Worm (Caenorhabditis elegans) whole organism, late embryonic: Measurements from ENCODE around the gene nlf-1.

ENCODE experiments used
- C38D4.7 ChIP-seq: fragments of 200-800 bp; sonication (Bioruptor generic); optimal IDR thresholded peaks from 2 replicates; lab custom pipeline; 2018; ENCODE audit warnings: mild to moderate bottlenecking, missing genetic modification characterization, moderate library complexity, missing compliant biosample characterization
- K02D7.2 ChIP-seq: sonication (generic microtip); optimal IDR thresholded peaks from 2 replicates; lab custom pipeline; 2017; ENCODE audit warnings: mild to moderate bottlenecking, missing genetic modification characterization, missing compliant biosample characterization
- K09A11.1 ChIP-seq: sonication (generic microtip); optimal IDR thresholded peaks from 2 replicates; lab custom pipeline; 2017; ENCODE audit warnings: antibody characterized with exemption, mild to moderate bottlenecking, missing genetic modification characterization, missing compliant biosample characterization; ENCODE audit not compliant: insufficient read depth
- Y22D7AL.16 ChIP-seq: sonication (generic microtip); optimal IDR thresholded peaks from 2 replicates; lab custom pipeline; 2016; ENCODE audit warnings: missing genetic modification characterization, missing compliant biosample characterization
- ahr-1 ChIP-seq: sonication (generic microtip); optimal IDR thresholded peaks from 2 replicates; lab custom pipeline; 2016; ENCODE audit warnings: missing genetic modification characterization, missing compliant biosample characterization
- ama-1 ChIP-seq: fragments of 150-350 bp; optimal IDR thresholded peaks from 2 replicates; lab custom pipeline; 2014
- ceh-14 ChIP-seq: sonication (generic microtip); optimal IDR thresholded peaks from 2 replicates; lab custom pipeline; 2016; ENCODE audit warnings: missing genotype, missing genetic modification characterization, missing compliant biosample characterization
- ceh-2 ChIP-seq: sonication (generic microtip); optimal IDR thresholded peaks from 2 replicates; lab custom pipeline; 2016; ENCODE audit warnings: missing genotype, missing genetic modification characterization, missing compliant biosample characterization
- ceh-34 ChIP-seq: sonication (generic microtip); optimal IDR thresholded peaks from 2 replicates; lab custom pipeline; 2016; ENCODE audit warnings: mild to moderate bottlenecking, missing genetic modification characterization, missing compliant biosample characterization
- ceh-9 ChIP-seq: sonication (generic microtip); optimal IDR thresholded peaks from 2 replicates; lab custom pipeline; 2016; ENCODE audit warnings: mild to moderate bottlenecking, missing genetic modification characterization, inconsistent platforms, missing compliant biosample characterization
- che-1 ChIP-seq: sonication (generic microtip); optimal IDR thresholded peaks from 2 replicates; lab custom pipeline; 2016; ENCODE audit warnings: mild to moderate bottlenecking, missing genetic modification characterization, missing compliant biosample characterization
- dmd-4 ChIP-seq: sonication (generic microtip); optimal IDR thresholded peaks from 2 replicates; lab custom pipeline; 2016; ENCODE audit warnings: borderline replicate concordance, missing genetic modification characterization, missing compliant biosample characterization
- dve-1 ChIP-seq: sonication (generic microtip); optimal IDR thresholded peaks from 2 replicates; lab custom pipeline; 2017; ENCODE audit warnings: antibody characterized with exemption, mild to moderate bottlenecking, missing genetic modification characterization, missing compliant biosample characterization
- elt-4 ChIP-seq: sonication (generic microtip); optimal IDR thresholded peaks from 2 replicates; lab custom pipeline; 2016; ENCODE audit warnings: missing genetic modification characterization, missing compliant biosample characterization
- eyg-1 ChIP-seq: sonication (generic microtip); optimal IDR thresholded peaks from 2 replicates; lab custom pipeline; 2016; ENCODE audit warnings: missing genotype, missing genetic modification characterization, missing compliant biosample characterization
- fax-1 ChIP-seq: sonication (generic microtip); optimal IDR thresholded peaks from 2 replicates; lab custom pipeline; 2016; ENCODE audit warnings: missing genotype, missing genetic modification characterization, missing compliant biosample characterization
- gmeb-2 ChIP-seq: sonication (generic microtip); optimal IDR thresholded peaks from 2 replicates; lab custom pipeline; 2016; ENCODE audit warnings: missing genetic modification characterization, inconsistent platforms, missing compliant biosample characterization
- hlh-13 ChIP-seq: fragments of 200-800 bp; sonication (Bioruptor generic); optimal IDR thresholded peaks from 2 replicates; lab custom pipeline; 2018; ENCODE audit warnings: mild to moderate bottlenecking, missing genetic modification characterization, missing compliant biosample characterization
- hlh-6 ChIP-seq: sonication (generic microtip); optimal IDR thresholded peaks from 2 replicates; lab custom pipeline; 2016; ENCODE audit warnings: missing genotype, missing genetic modification characterization, missing compliant biosample characterization
- lim-6 ChIP-seq: sonication (generic microtip); optimal IDR thresholded peaks from 2 replicates; lab custom pipeline; 2016; ENCODE audit warnings: missing genetic modification characterization, missing compliant biosample characterization
- lin-11 ChIP-seq: fragments of 200-800 bp; sonication (Bioruptor generic); optimal IDR thresholded peaks from 2 replicates; lab custom pipeline; 2018; ENCODE audit warnings: mild to moderate bottlenecking, missing genetic modification characterization, missing compliant biosample characterization
- mec-3 ChIP-seq: sonication (generic microtip); optimal IDR thresholded peaks from 2 replicates; lab custom pipeline; 2016; ENCODE audit warnings: borderline replicate concordance, missing genetic modification characterization, missing compliant biosample characterization
- nhr-11 ChIP-seq: fragments of 150-350 bp; optimal IDR thresholded peaks from 2 replicates; lab custom pipeline; 2014; ENCODE audit warnings: missing biosample characterization, missing genetic modification characterization
- nhr-232 ChIP-seq: sonication (generic microtip); optimal IDR thresholded peaks from 2 replicates; lab custom pipeline; 2016; ENCODE audit warnings: missing genetic modification characterization, missing compliant biosample characterization
- npax-4 ChIP-seq: sonication (generic microtip); optimal IDR thresholded peaks from 2 replicates; lab custom pipeline; 2016; ENCODE audit warnings: missing genetic modification characterization, missing compliant biosample characterization
- pag-3 ChIP-seq: sonication (generic microtip); optimal IDR thresholded peaks from 2 replicates; lab custom pipeline; 2016; ENCODE audit warnings: missing compliant biosample characterization, missing genetic modification characterization, borderline replicate concordance
- pat-9 ChIP-seq: fragments of 200-800 bp; sonication (Bioruptor generic); optimal IDR thresholded peaks from 2 replicates; lab custom pipeline; 2018; ENCODE audit warnings: mild to moderate bottlenecking, missing genetic modification characterization, moderate library complexity, missing compliant biosample characterization
- pha-2 ChIP-seq: sonication (generic microtip); optimal IDR thresholded peaks from 2 replicates; lab custom pipeline; 2017; ENCODE audit warnings: mild to moderate bottlenecking, missing genetic modification characterization, missing compliant biosample characterization
- pros-1 ChIP-seq: fragments of 150-350 bp; optimal IDR thresholded peaks from 2 replicates; lab custom pipeline; 2014; ENCODE audit warnings: missing biosample characterization, missing genetic modification reagents, missing genetic modification characterization
- ref-2 ChIP-seq: sonication (generic microtip); optimal IDR thresholded peaks from 2 replicates; lab custom pipeline; 2016; ENCODE audit warnings: missing genetic modification characterization, missing compliant biosample characterization
- rnt-1 ChIP-seq: sonication (generic microtip); optimal IDR thresholded peaks from 2 replicates; lab custom pipeline; 2016; ENCODE audit warnings: missing genetic modification characterization, missing compliant biosample characterization
- sdc-2 ChIP-seq: sonication (generic microtip); optimal IDR thresholded peaks from 2 replicates; lab custom pipeline; 2016; ENCODE audit warnings: missing genotype, missing genetic modification characterization, missing compliant biosample characterization
- sox-4 ChIP-seq: sonication (generic microtip); optimal IDR thresholded peaks from 2 replicates; lab custom pipeline; 2017; ENCODE audit warnings: mild to moderate bottlenecking, missing genetic modification characterization, inconsistent platforms, missing compliant biosample characterization
- tbx-2 ChIP-seq: sonication (generic microtip); optimal IDR thresholded peaks from 2 replicates; lab custom pipeline; 2016; ENCODE audit warnings: missing genetic modification characterization, missing compliant biosample characterization
- ttx-3 ChIP-seq: sonication (generic microtip); optimal IDR thresholded peaks from 2 replicates; lab custom pipeline; 2016; ENCODE audit warnings: missing genetic modification reagents, missing genetic modification characterization, missing compliant biosample characterization
- unc-55 ChIP-seq: sonication (generic microtip); optimal IDR thresholded peaks from 2 replicates; lab custom pipeline; 2017; ENCODE audit warnings: missing biosample characterization, missing genetic modification reagents, missing genetic modification characterization
- unc-86 ChIP-seq: sonication (generic microtip); optimal IDR thresholded peaks from 2 replicates; lab custom pipeline; 2016; ENCODE audit warnings: missing genetic modification characterization, missing compliant biosample characterization
- ztf-16 ChIP-seq: sonication (generic microtip); optimal IDR thresholded peaks from 2 replicates; lab custom pipeline; 2017; ENCODE audit warnings: missing genetic modification characterization, missing compliant biosample characterization

nlf-1 gene

ce11 chrX:992650-993403, 24.5 kb downstream of the nlf-1 start (continued):
- TF ChIP-seq pros-1 (tag; lab: Kevin White, UChicago) (peak; percentile 81), pha-2 (no peak), Y22D7AL.16 (no peak), lim-6 (tag; lab: Kevin White, UChicago) (peak; percentile 34), ceh-34 (tag; lab: Kevin White, UChicago) (peak; percentile 82), dve-1 (tag; lab: Kevin White, UChicago) (no peak), K09A11.1 (peak; percentile 48), mec-3 (peak; percentile 57), ttx-3 (tag; lab: Kevin White, UChicago) (no peak), hlh-6 (tag; lab: Kevin White, UChicago) (no peak), K02D7.2 (tag; lab: Kevin White, UChicago) (no peak), sdc-2 (peak; percentile 71), nhr-232 (no peak), pat-9 (tag; lab: Kevin White, UChicago) (no peak), ztf-16 (tag; lab: Kevin White, UChicago) (no peak), dmd-4 (peak; percentile 44), lin-11 (no peak), C38D4.7 (no peak), ceh-2 (tag; lab: Kevin White, UChicago) (no peak), che-1 (tag; lab: Kevin White, UChicago) (no peak), ahr-1 (tag; lab: Kevin White, UChicago) (no peak), nhr-11 (no peak), npax-4 (no peak), ceh-14 (tag; lab: Kevin White, UChicago) (peak; percentile 76), unc-55 (GFP tag; lab: Kevin White, UChicago) (no peak), eyg-1 (no peak), ama-1 (lab: Kevin White, UChicago) (no peak), ceh-9 (tag; lab: Kevin White, UChicago) (no peak), hlh-13 (no peak), rnt-1 (peak; percentile 30), pag-3 (tag; lab: Kevin White, UChicago) (no peak), fax-1 (tag; lab: Kevin White, UChicago) (no peak)

- TF ChIP-seq sdc-2 (no peak), ama-1 (lab: Kevin White, UChicago) (no peak), unc-86 (tag; lab: Kevin White, UChicago) (no peak)
Measured at ce11 chrX:991274-991673, 26.1 kb downstream of the nlf-1 start, which contains the start of the genes C09E10.3 and dgk-1. Gene C09E10.3, minus strand, starts transcription at chrX:991374. Gene dgk-1, minus strand, starts transcription at chrX:991456.

- TF ChIP-seq elt-4 (tag; lab: Kevin White, UChicago), result peak; percentile 61
- TF ChIP-seq gmeb-2, result no peak
- TF ChIP-seq ceh-34 (tag; lab: Kevin White, UChicago), result peak; percentile 20
- no peak for TF ChIP-seq ahr-1 (tag; lab: Kevin White, UChicago)
- TF ChIP-seq K02D7.2 (tag; lab: Kevin White, UChicago), result no peak
- TF ChIP-seq dve-1 (tag; lab: Kevin White, UChicago), result no peak
- TF ChIP-seq mec-3, result no peak
- no peak for TF ChIP-seq tbx-2 (tag; lab: Kevin White, UChicago)
- no peak for TF ChIP-seq nhr-232
- TF ChIP-seq pros-1 (tag; lab: Kevin White, UChicago), result no peak
- peak; percentile 19 for TF ChIP-seq ref-2 (tag; lab: Kevin White, UChicago)
- peak; percentile 22 for TF ChIP-seq sdc-2
- peak; percentile 18 for TF ChIP-seq sox-4 (tag; lab: Kevin White, UChicago)
Measured at ce11 chrX:986463-986862, 30.9 kb downstream of the nlf-1 start.
